Worm (Caenorhabditis elegans) whole organism, L1 larva: Measurements from ENCODE around the gene Y27F2A.6.

ENCODE experiments used
- mdl-1 ChIP-seq, 2 experiments: fragments of 150-350 bp; optimal IDR thresholded peaks; 2 replicates each; lab custom pipeline; 2014 to 2017; ENCODE audit warnings: missing biosample characterization in 2 of 2, missing genetic modification characterization in 2 of 2, inconsistent platforms in 1 of 2
- nhr-20 ChIP-seq: sonication (generic microtip); optimal IDR thresholded peaks from 2 replicates; lab custom pipeline; 2016; ENCODE audit warnings: mild to moderate bottlenecking, missing genetic modification characterization, missing compliant biosample characterization
- unc-130 ChIP-seq: fragments of 150-350 bp; optimal IDR thresholded peaks from 2 replicates; lab custom pipeline; 2017; ENCODE audit warnings: missing biosample characterization, missing genetic modification characterization, inconsistent platforms

- TF ChIP-seq unc-130 (tag; lab: Kevin White, UChicago) (no peak), nhr-20 (no peak), mdl-1 (tag; optimal IDR thresholded peaks at IDR 0.05; lab: Kevin White, UChicago) (no peak)
Observed at ce11 chrII:3154383-3154782, 28.8 kb downstream of the Y27F2A.6 start, which contains the start of gene sri-32.
